Worm (Caenorhabditis elegans): ENCODE measurements around the gene ttr-41.

The ttr-41 gene

DNA sequence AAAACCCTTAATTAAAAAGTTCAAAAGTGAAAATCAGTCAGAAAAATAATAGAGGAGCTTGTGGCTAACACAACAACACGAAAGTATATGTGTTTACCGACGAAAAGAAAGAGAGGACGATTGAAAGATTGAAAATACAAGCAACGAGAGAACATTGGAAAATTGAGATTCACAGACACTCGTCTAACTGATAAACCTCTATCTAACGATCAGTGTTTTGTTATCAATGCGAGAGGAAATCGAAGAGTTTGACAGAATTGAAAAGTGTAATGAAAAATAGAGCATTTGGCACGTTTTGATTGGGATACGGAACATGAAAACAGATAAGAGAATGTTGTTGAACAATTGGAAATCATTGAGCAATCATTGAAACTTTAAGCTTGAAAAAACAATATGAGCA lies 1.0 kb upstream of the ttr-41 start:
- peak; percentile 93 for TF ChIP-seq elt-2 (tag; optimal IDR thresholded peaks at IDR 0.05)
- TF ChIP-seq pax-1 (tag; optimal IDR thresholded peaks at IDR 0.05), result no peak

DNA sequence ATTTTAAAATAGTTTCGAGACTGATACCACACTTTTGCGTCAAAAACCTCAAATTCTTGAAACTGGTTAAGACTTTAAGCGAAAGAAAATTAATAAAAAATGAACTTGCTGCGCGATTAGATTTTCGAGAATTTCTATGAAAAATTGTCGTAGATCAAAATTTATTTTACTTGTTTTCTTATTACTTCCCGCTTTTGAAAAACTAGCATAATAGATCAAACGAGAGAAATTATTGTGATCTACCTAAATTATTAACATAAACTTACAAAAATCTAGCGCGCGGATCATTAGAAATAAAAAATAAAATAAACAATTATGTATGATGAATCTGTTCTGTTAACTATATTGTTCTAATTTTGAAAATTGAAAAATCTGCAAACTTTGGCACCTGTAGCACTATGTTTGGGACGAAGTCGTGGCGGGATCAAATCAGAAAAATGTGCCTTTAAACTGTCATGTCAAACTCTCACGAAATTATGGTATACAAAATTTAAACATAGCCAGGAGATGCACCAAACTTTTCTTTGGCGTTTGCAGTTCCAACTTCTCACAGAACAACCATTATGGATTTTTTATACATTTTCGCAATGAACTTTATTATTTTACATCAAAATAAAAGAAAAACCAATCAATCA lies 802 bp downstream of the ttr-41 start:
- TF ChIP-seq zip-5 (tag; optimal IDR thresholded peaks at IDR 0.05), result no peak
- no peak for TF ChIP-seq T23F11.4 (GFP tag; optimal IDR thresholded peaks at IDR 0.05)

DNA sequence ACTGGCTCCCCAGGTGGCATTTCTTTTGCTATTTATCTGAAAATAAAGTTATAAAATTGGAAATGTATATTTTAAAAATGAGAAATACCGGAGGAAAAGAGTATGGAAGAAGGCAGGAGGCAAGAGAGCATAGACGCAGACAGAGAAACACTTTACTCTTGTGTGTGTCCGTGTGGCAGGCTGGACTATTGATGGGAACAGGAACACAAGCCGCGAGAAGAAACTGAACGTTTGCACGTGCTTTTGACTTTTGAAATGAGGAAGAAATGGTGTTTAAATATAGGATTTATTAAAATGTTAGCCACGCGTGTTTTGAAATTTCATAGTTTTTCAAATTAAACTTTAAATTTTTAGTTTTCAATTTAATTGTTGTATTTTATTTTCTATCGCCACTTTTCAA lies 1.5 kb downstream of the ttr-41 start, which contains the start of gene F10G7.10:
F10G7.10 (minus strand) TSS at position 145 of the 400 bp plus-strand sequence.
- TF ChIP-seq ceh-45 (GFP tag; IDR thresholded peaks at IDR 0.05) (no peak), unc-86 (tag; optimal IDR thresholded peaks at IDR 0.05) (no peak), lim-6 (tag; optimal IDR thresholded peaks at IDR 0.05) (no peak), ceh-6 (GFP tag; optimal IDR thresholded peaks at IDR 0.05) (no peak), syd-9 (tag; optimal IDR thresholded peaks at IDR 0.05) (no peak), T23F11.4 (GFP tag; optimal IDR thresholded peaks at IDR 0.05) (no peak), ets-4 (tag; optimal IDR thresholded peaks at IDR 0.05) (no peak), ceh-24 (tag; optimal IDR thresholded peaks at IDR 0.05) (no peak)

DNA sequence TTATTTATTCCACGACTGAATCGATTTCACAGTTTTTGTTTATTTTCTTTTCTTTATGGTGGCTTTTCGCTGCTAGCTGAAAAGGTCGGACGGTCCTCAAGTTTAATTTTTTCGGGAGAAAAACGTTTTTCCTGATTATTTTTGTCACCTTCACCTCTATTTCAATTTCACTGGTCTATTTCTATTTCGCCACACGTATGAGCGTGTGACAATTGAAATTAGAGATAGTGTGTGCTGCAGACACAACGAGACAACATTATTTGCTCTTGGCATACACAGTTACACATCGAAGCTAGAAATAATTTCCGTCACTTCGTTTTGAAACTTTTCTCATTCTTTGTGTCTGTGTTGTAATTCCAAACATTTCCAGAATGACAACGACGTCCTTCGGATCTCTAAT lies 12.0 kb downstream of the ttr-41 start, which contains the start of gene F41C3.8:
F41C3.8 (plus strand) TSS at position 371 of the 400 bp plus-strand sequence.
- TF ChIP-seq sox-2 (GFP tag; IDR thresholded peaks at IDR 0.05) (no peak), pros-1 (tag; optimal IDR thresholded peaks at IDR 0.05) (no peak), unc-42 (tag; optimal IDR thresholded peaks at IDR 0.05) (no peak), nfya-1 (tag; optimal IDR thresholded peaks at IDR 0.05) (no peak), ceh-6 (GFP tag; optimal IDR thresholded peaks at IDR 0.05) (no peak), C08G9.2 (tag; optimal IDR thresholded peaks at IDR 0.05) (no peak), eyg-1 (tag; optimal IDR thresholded peaks at IDR 0.05) (no peak), ceh-2 (tag; optimal IDR thresholded peaks at IDR 0.05) (no peak), ceh-24 (tag; optimal IDR thresholded peaks at IDR 0.05) (no peak), ceh-9 (tag; optimal IDR thresholded peaks at IDR 0.05) (no peak), sox-4 (tag; optimal IDR thresholded peaks at IDR 0.05) (no peak), elt-2 (tag; optimal IDR thresholded peaks at IDR 0.05) (no peak), zip-5 (tag; optimal IDR thresholded peaks at IDR 0.05) (no peak), lin-11 (tag; optimal IDR thresholded peaks at IDR 0.05) (no peak), dve-1 (tag; optimal IDR thresholded peaks at IDR 0.05) (no peak), ztf-16 (tag; optimal IDR thresholded peaks at IDR 0.05) (no peak), nhr-11 (tag; optimal IDR thresholded peaks at IDR 0.05) (no peak), K09A11.1 (tag; optimal IDR thresholded peaks at IDR 0.05; ENCODE audit: insufficient read depth) (no peak), ceh-22 (tag; optimal IDR thresholded peaks at IDR 0.05) (no peak), Y22D7AL.16 (tag; optimal IDR thresholded peaks at IDR 0.05) (no peak)

DNA sequence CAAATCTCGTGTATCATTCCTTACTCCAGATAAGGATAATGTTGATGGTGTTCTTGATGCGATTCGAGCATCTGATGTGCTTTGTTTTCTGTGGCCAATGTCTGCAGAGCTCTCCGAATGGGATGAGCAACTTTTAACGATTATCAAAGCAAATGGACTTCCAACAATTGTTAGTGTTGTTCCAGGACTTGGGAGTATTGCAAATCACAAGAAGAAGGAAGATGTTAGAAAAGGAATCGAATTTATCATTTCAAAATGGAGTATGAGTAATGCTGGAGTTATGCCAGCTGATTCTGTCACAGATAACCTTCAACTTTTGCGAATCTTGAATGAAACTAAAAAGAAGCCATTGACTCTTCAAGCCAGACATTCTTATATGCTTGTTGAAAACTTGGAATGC lies 16.9 kb downstream of the ttr-41 start:
- TF ChIP-seq unc-86 (tag; optimal IDR thresholded peaks at IDR 0.05), result no peak
- no peak for TF ChIP-seq ceh-30 (tag; optimal IDR thresholded peaks at IDR 0.05)
- no peak for TF ChIP-seq unc-55 (GFP tag; optimal IDR thresholded peaks at IDR 0.05)
- no peak for TF ChIP-seq ceh-14 (tag; optimal IDR thresholded peaks at IDR 0.05)
- TF ChIP-seq hlh-13 (GFP tag; optimal IDR thresholded peaks at IDR 0.05), result no peak
- TF ChIP-seq ceh-6 (GFP tag; optimal IDR thresholded peaks at IDR 0.05), result no peak
- TF ChIP-seq ttx-3 (tag; optimal IDR thresholded peaks at IDR 0.05), result no peak
- no peak for TF ChIP-seq C08G9.2 (tag; optimal IDR thresholded peaks at IDR 0.05)
- TF ChIP-seq K09A11.1 (tag; optimal IDR thresholded peaks at IDR 0.05; ENCODE audit: insufficient read depth), result no peak
- TF ChIP-seq pat-9 (tag; optimal IDR thresholded peaks at IDR 0.05), result no peak
- TF ChIP-seq K02D7.2 (tag; optimal IDR thresholded peaks at IDR 0.05), result no peak
- no peak for TF ChIP-seq pag-3 (tag; optimal IDR thresholded peaks at IDR 0.05; ENCODE audit: borderline replicate concordance)
- TF ChIP-seq hlh-30 (tag; optimal IDR thresholded peaks at IDR 0.05; ENCODE audit: insufficient read depth), result no peak
- TF ChIP-seq ceh-48 (tag; optimal IDR thresholded peaks at IDR 0.05), result no peak
